Worm (Caenorhabditis elegans): ENCODE data around the gene sdz-5.

The sdz-5 gene

DNA sequence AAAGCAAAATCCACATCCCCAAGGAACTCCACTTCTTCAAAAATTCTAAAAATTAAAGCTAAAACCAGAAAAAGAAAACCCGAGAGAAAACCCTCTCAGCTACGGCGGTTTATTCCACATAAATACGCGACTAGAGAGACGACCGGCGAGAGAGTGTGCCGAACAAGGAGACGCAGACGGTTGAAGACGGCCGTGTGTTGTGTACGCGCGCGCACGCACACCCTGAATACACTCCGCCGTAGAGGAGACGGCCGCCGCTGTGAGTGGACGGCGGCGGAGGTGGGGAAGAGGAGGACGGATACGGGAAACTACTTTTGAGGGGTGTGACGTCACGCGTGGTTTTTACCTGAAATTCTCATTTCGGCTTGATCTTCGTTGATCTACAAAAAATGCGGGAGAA, 46.1 kb downstream of the sdz-5 start:
- TF ChIP-seq unc-62 (GFP tag; optimal IDR thresholded peaks at IDR 0.05) = no peak

DNA sequence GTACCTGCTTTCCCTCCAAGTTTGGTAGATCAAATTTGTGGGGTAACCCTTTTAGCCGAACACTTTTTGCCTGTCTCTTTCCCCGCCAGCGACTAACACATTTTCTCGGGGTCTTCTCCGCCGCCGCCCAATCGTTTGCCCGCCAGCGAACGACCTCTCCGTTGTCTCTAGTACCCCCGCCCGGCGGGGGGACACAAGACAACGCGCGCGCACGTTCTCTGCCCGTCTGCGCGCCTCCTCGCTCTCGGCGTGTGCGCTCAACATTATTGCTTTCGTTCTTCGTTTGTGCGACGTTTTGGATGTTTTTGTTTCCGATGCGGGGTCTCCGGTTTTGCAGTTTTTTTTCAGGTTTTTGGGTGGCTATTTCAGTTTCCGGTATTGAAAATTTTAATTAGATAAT, 47.0 kb downstream of the sdz-5 start:
- no peak for TF ChIP-seq unc-62 (GFP tag; optimal IDR thresholded peaks at IDR 0.05)

ce11 chrII:3056266-3056872, 47.9 kb downstream of the sdz-5 start, which contains the start of gene lin-8:
TSS of gene lin-8 (plus strand) at chrII:3056822.
- TF ChIP-seq unc-62 (GFP tag; optimal IDR thresholded peaks at IDR 0.05) = no peak
